Fruit fly (Drosophila melanogaster) whole organism, embryonic: Measurements from ENCODE around the gene CG9837.

Experiments used
- CG10366 ChIP-seq: fragments of 200-800 bp; sonication (Bioruptor generic); IDR thresholded peaks from 2 replicates; pipeline ENCODE4 v1.3.6; 2022; ENCODE audit warnings: missing biosample characterization, missing genetic modification characterization
- CG11504 ChIP-seq: fragments of 200-800 bp; sonication (Bioruptor generic); optimal IDR thresholded peaks from 3 replicates; lab custom pipeline; 2019; ENCODE audit warnings: missing biosample characterization, mild to moderate bottlenecking, missing genetic modification characterization, moderate library complexity
- CG11695 ChIP-seq: fragments of 200-800 bp; sonication (Bioruptor generic); IDR thresholded peaks from 3 replicates; pipeline ENCODE4 v1.3.6; 2022; ENCODE audit warnings: missing biosample characterization, missing genetic modification characterization
- CG12942 ChIP-seq: fragments of 200-800 bp; sonication (Bioruptor generic); optimal IDR thresholded peaks from 3 replicates; lab custom pipeline; 2016; ENCODE audit warnings: missing biosample characterization, missing genetic modification characterization
- CG13424 ChIP-seq: fragments of 200-800 bp; sonication (Bioruptor generic); optimal IDR thresholded peaks from 2 replicates; lab custom pipeline; 2019; ENCODE audit warnings: missing biosample characterization, mild to moderate bottlenecking, missing genetic modification characterization, moderate library complexity
- CG13775 ChIP-seq: fragments of 200-800 bp; sonication (Bioruptor generic); optimal IDR thresholded peaks from 3 replicates; lab custom pipeline; 2017; ENCODE audit warnings: missing biosample characterization, mild to moderate bottlenecking, missing genetic modification characterization
- CG14667 ChIP-seq: fragments of 200-800 bp; sonication (Bioruptor generic); IDR thresholded peaks from 2 replicates; pipeline ENCODE4 v1.3.6; 2022; ENCODE audit warnings: missing biosample characterization, missing genetic modification characterization
- CG14710 ChIP-seq: fragments of 200-800 bp; sonication (Bioruptor generic); optimal IDR thresholded peaks from 3 replicates; lab custom pipeline; 2019; ENCODE audit warnings: missing biosample characterization, mild to moderate bottlenecking, missing genetic modification characterization, moderate library complexity
- CG15696 ChIP-seq: fragments of 200-800 bp; sonication (Bioruptor generic); optimal IDR thresholded peaks from 2 replicates; lab custom pipeline; 2019; ENCODE audit warnings: missing biosample characterization, mild to moderate bottlenecking, missing genetic modification characterization, moderate library complexity
- CG17328 ChIP-seq: fragments of 200-800 bp; sonication (Bioruptor generic); IDR thresholded peaks from 2 replicates; pipeline ENCODE4 v1.3.6; 2022; ENCODE audit warnings: missing biosample characterization, missing genetic modification characterization
- CG17829 ChIP-seq: fragments of 200-800 bp; optimal IDR thresholded peaks from 2 replicates; lab custom pipeline; 2019; ENCODE audit warnings: missing biosample characterization, mild to moderate bottlenecking, missing genetic modification characterization, moderate library complexity
- CG2202 ChIP-seq: fragments of 200-800 bp; sonication (Bioruptor generic); optimal IDR thresholded peaks from 2 replicates; lab custom pipeline; 2018; ENCODE audit warnings: missing biosample characterization, mild to moderate bottlenecking, missing genetic modification characterization
- CG2875 ChIP-seq: fragments of 200-800 bp; sonication (Bioruptor generic); optimal IDR thresholded peaks from 2 replicates; lab custom pipeline; 2017; ENCODE audit warnings: missing biosample characterization, mild to moderate bottlenecking, missing genetic modification characterization, missing genetic modification reagents
- CG33213 ChIP-seq: fragments of 200-800 bp; sonication (Bioruptor generic); optimal IDR thresholded peaks from 3 replicates; lab custom pipeline; 2016; ENCODE audit warnings: missing biosample characterization, missing genetic modification characterization
- CG34422 ChIP-seq: fragments of 200-800 bp; sonication (Bioruptor generic); IDR thresholded peaks from 3 replicates; pipeline ENCODE4 v1.3.6; 2022; ENCODE audit warnings: missing biosample characterization, missing genetic modification characterization
- CG4424 ChIP-seq: fragments of 200-800 bp; sonication (Bioruptor generic); optimal IDR thresholded peaks from 3 replicates; lab custom pipeline; 2016; ENCODE audit warnings: missing biosample characterization, missing genetic modification characterization
- CG6854 ChIP-seq: fragments of 200-800 bp; sonication (Bioruptor generic); optimal IDR thresholded peaks from 3 replicates; lab custom pipeline; 2017; ENCODE audit warnings: missing biosample characterization, mild to moderate bottlenecking, missing genetic modification characterization
- CG7556 ChIP-seq: fragments of 200-800 bp; sonication (Bioruptor generic); optimal IDR thresholded peaks from 2 replicates; lab custom pipeline; 2017; ENCODE audit warnings: missing biosample characterization, mild to moderate bottlenecking, missing genetic modification characterization
- CG7786 ChIP-seq: fragments of 200-800 bp; sonication (Bioruptor generic); optimal IDR thresholded peaks from 2 replicates; lab custom pipeline; 2016; ENCODE audit warnings: missing biosample characterization, missing genetic modification characterization
- CG7839 ChIP-seq: fragments of 200-800 bp; sonication (Bioruptor generic); optimal IDR thresholded peaks from 3 replicates; lab custom pipeline; 2018; ENCODE audit warnings: missing biosample characterization, mild to moderate bottlenecking, missing genetic modification characterization, moderate library complexity
- CG7987 ChIP-seq: fragments of 200-800 bp; sonication (Bioruptor generic); optimal IDR thresholded peaks from 2 replicates; lab custom pipeline; 2018; ENCODE audit warnings: missing biosample characterization, mild to moderate bottlenecking, missing genetic modification characterization, moderate library complexity
- CG8388 ChIP-seq: fragments of 200-800 bp; sonication (Bioruptor generic); optimal IDR thresholded peaks from 2 replicates; lab custom pipeline; 2019; ENCODE audit warnings: missing biosample characterization, mild to moderate bottlenecking, missing genetic modification characterization, moderate library complexity
- D19A ChIP-seq: fragments of 200-800 bp; optimal IDR thresholded peaks from 3 replicates; lab custom pipeline; 2019; ENCODE audit warnings: missing biosample characterization, mild to moderate bottlenecking, missing genetic modification characterization, moderate library complexity
- Dad ChIP-seq: fragments of 200-800 bp; sonication (Bioruptor generic); optimal IDR thresholded peaks from 3 replicates; lab custom pipeline; 2016; ENCODE audit warnings: missing biosample characterization, missing genetic modification characterization
- E2f1 ChIP-seq: fragments of 200-800 bp; sonication (Bioruptor generic); IDR thresholded peaks from 2 replicates; pipeline ENCODE4 v1.3.6; 2022; ENCODE audit warnings: missing biosample characterization, missing genetic modification characterization
- Elba2 ChIP-seq: fragments of 200-800 bp; sonication (Bioruptor generic); optimal IDR thresholded peaks from 3 replicates; lab custom pipeline; 2016; ENCODE audit warnings: missing biosample characterization, missing genetic modification characterization
- Nf-YB ChIP-seq: fragments of 200-800 bp; sonication (Bioruptor generic); optimal IDR thresholded peaks from 3 replicates; lab custom pipeline; 2019; ENCODE audit warnings: missing biosample characterization, mild to moderate bottlenecking, missing genetic modification characterization, moderate library complexity
- Oli ChIP-seq: fragments of 200-800 bp; sonication (Bioruptor generic); optimal IDR thresholded peaks from 2 replicates; lab custom pipeline; 2018; ENCODE audit warnings: missing biosample characterization, mild to moderate bottlenecking, missing genetic modification characterization, moderate library complexity
- Sry-β ChIP-seq: fragments of 200-800 bp; sonication (Bioruptor generic); optimal IDR thresholded peaks from 2 replicates; lab custom pipeline; 2018; ENCODE audit warnings: missing biosample characterization, mild to moderate bottlenecking, missing genetic modification characterization, moderate library complexity
- Ssrp ChIP-seq: fragments of 200-800 bp; sonication (Bioruptor generic); optimal IDR thresholded peaks from 2 replicates; lab custom pipeline; 2018; ENCODE audit warnings: missing biosample characterization, mild to moderate bottlenecking, missing genetic modification characterization, moderate library complexity
- Xbp1 ChIP-seq: fragments of 200-800 bp; sonication (Bioruptor generic); optimal IDR thresholded peaks from 3 replicates; lab custom pipeline; 2016; ENCODE audit warnings: missing biosample characterization, mild to moderate bottlenecking, missing genetic modification characterization
- ara ChIP-seq: fragments of 200-800 bp; sonication (Bioruptor generic); IDR thresholded peaks from 2 replicates; pipeline ENCODE4 v1.3.6; 2022; ENCODE audit warnings: missing biosample characterization, missing genetic modification characterization
- corto ChIP-seq: fragments of 200-800 bp; sonication (Bioruptor generic); optimal IDR thresholded peaks from 2 replicates; lab custom pipeline; 2016; ENCODE audit warnings: missing biosample characterization, mild to moderate bottlenecking, missing genetic modification characterization, moderate library complexity
- dpn ChIP-seq, 2 experiments: fragments of 200-800 bp; sonication (Bioruptor generic); optimal IDR thresholded peaks; 3 replicates each; lab custom pipeline; 2016; ENCODE audit warnings: missing biosample characterization in 2 of 2, missing genetic modification characterization in 2 of 2
- fd102C ChIP-seq: fragments of 200-800 bp; sonication (Bioruptor generic); optimal IDR thresholded peaks from 2 replicates; lab custom pipeline; 2018; ENCODE audit warnings: missing biosample characterization, mild to moderate bottlenecking, missing genetic modification characterization, moderate library complexity
- fd3F ChIP-seq: fragments of 200-800 bp; sonication (Bioruptor generic); optimal IDR thresholded peaks from 2 replicates; lab custom pipeline; 2018; ENCODE audit warnings: missing biosample characterization, mild to moderate bottlenecking, missing genetic modification characterization, moderate library complexity
- grn ChIP-seq: fragments of 200-800 bp; sonication (Bioruptor generic); optimal IDR thresholded peaks from 3 replicates; lab custom pipeline; 2017; ENCODE audit warnings: missing biosample characterization, missing genetic modification characterization
- gsb-n ChIP-seq: fragments of 200-800 bp; sonication (Bioruptor generic); optimal IDR thresholded peaks from 3 replicates; lab custom pipeline; 2018; ENCODE audit warnings: missing biosample characterization, mild to moderate bottlenecking, missing genetic modification characterization
- hkb ChIP-seq, 2 experiments: fragments of 200-800 bp in 1 of 2; fragments of >200 bp in 1 of 2; sonication (Bioruptor generic) in 1 of 2; IDR thresholded peaks in 1 of 2; optimal IDR thresholded peaks in 1 of 2; 2 replicates each; pipeline versions ENCODE4 v1.3.6 to Lab custom; 2017 to 2022; ENCODE audit warnings: missing biosample characterization in 1 of 2, missing genetic modification characterization in 1 of 2
- lola ChIP-seq, 3 experiments: fragments of >200 bp in 2 of 3; fragments of 200-800 bp in 1 of 3; sonication (Bioruptor generic) in 1 of 3; optimal IDR thresholded peaks; 2 replicates each; lab custom pipeline; 2017 to 2019; ENCODE audit warnings: missing biosample characterization in 3 of 3, missing genetic modification characterization in 3 of 3, mild to moderate bottlenecking in 1 of 3, moderate library complexity in 1 of 3
- nmo ChIP-seq: fragments of 200-800 bp; sonication (Bioruptor generic); optimal IDR thresholded peaks from 2 replicates; lab custom pipeline; 2018; ENCODE audit warnings: missing biosample characterization, mild to moderate bottlenecking, missing genetic modification characterization, moderate library complexity
- otp ChIP-seq: fragments of 200-800 bp; sonication (Bioruptor generic); IDR thresholded peaks from 3 replicates; pipeline ENCODE4, ENCODE4 v1.3.6; 2022; ENCODE audit warnings: missing biosample characterization, missing genetic modification characterization
- peb ChIP-seq: fragments of 200-800 bp; sonication (Bioruptor generic); IDR thresholded peaks from 2 replicates; pipeline ENCODE4 v1.3.6; 2022; ENCODE audit warnings: missing biosample characterization, missing genetic modification characterization
- scrt ChIP-seq: fragments of 200-800 bp; sonication (Bioruptor generic); optimal IDR thresholded peaks from 2 replicates; lab custom pipeline; 2018; ENCODE audit warnings: missing biosample characterization, mild to moderate bottlenecking, missing genetic modification characterization, moderate library complexity
- slou ChIP-seq: fragments of 200-800 bp; sonication (Bioruptor generic); optimal IDR thresholded peaks from 3 replicates; lab custom pipeline; 2016; ENCODE audit warnings: missing biosample characterization, missing genetic modification characterization
- vnd ChIP-seq: fragments of 200-800 bp; sonication (Bioruptor generic); IDR thresholded peaks from 3 replicates; pipeline ENCODE4 v1.3.6; 2022; ENCODE audit warnings: missing biosample characterization, missing genetic modification characterization; ENCODE audit not compliant: partially characterized antibody

CG9837 gene

dm6 chr3R:8849373-8850228 is 36.2 kb upstream of the CG9837 start (continued):
- TF ChIP-seq dpn (GFP tag; optimal IDR thresholded peaks at IDR 0.05; lab: Kevin White, UChicago) = peak in 1 of 2 experiments; percentile 0
- peak; percentile 43 for TF ChIP-seq CG14710
- peak; percentile 55 for TF ChIP-seq Ssrp
- peak; percentile 28 for TF ChIP-seq fd102C (GFP tag; lab: Kevin White, UChicago)
- TF ChIP-seq Elba2 (GFP tag; lab: Kevin White, UChicago) = no peak
- peak; percentile 38 for TF ChIP-seq CG4424
- no peak for TF ChIP-seq corto
- peak; percentile 12 for TF ChIP-seq CG2202 (tag; lab: Kevin White, UChicago)
- peak; percentile 49 for TF ChIP-seq gsb-n
- TF ChIP-seq Sry-β (GFP tag; lab: Kevin White, UChicago) = no peak
- TF ChIP-seq CG11695 (GFP tag; lab: Robert Waterston, UW) = 0 out of 3 replicates have a peak, but pooled peaks have one; percentile 31
- TF ChIP-seq fd3F (GFP tag; lab: Kevin White, UChicago) = no peak
- no peak for TF ChIP-seq CG6854
- TF ChIP-seq CG17829 = peak; percentile 53
- TF ChIP-seq CG34422 (GFP tag; lab: Robert Waterston, UW) = 0 out of 3 replicates have a peak, but pooled peaks have one; percentile 21
- 0 out of 3 replicates have a peak, but pooled peaks have one; percentile 30 for TF ChIP-seq otp (GFP tag; lab: Robert Waterston, UW)
- TF ChIP-seq ara = peak; percentile 47
- peak; percentile 32 for TF ChIP-seq Oli
- no peak for TF ChIP-seq CG7786 (GFP tag; lab: Kevin White, UChicago)
- TF ChIP-seq Dad = no peak
- no peak for TF ChIP-seq CG12942 (GFP tag; lab: Kevin White, UChicago)
- TF ChIP-seq CG14667 = no peak
- no peak for TF ChIP-seq grn (GFP tag; lab: Kevin White, UChicago)
- peak; percentile 1 for TF ChIP-seq Nf-YB (GFP tag; lab: Kevin White, UChicago)
- TF ChIP-seq D19A = peak; percentile 25
- 0 out of 2 replicates have a peak, but pooled peaks have one; percentile 6 for TF ChIP-seq CG17328 (GFP tag; lab: Robert Waterston, UW)
- no peak for TF ChIP-seq vnd (GFP tag; lab: Robert Waterston, UW)
- peak; percentile 52 for TF ChIP-seq CG11504 (tag; lab: Kevin White, UChicago)
- TF ChIP-seq hkb (optimal IDR thresholded peaks at IDR 0.05; lab: Kevin White, UChicago) = no peak
- peak; percentile 43; the same call in 1 of the 2 replicates for TF ChIP-seq hkb (GFP tag; IDR thresholded peaks at IDR 0.05; lab: Robert Waterston, UW)
- peak in 1 of 3 experiments; percentile 60 for TF ChIP-seq lola (GFP tag; optimal IDR thresholded peaks at IDR 0.05; lab: Kevin White, UChicago)
- peak; percentile 42 for TF ChIP-seq CG13775 (GFP tag; lab: Kevin White, UChicago)
- TF ChIP-seq CG15696 (tag; lab: Kevin White, UChicago) = peak; percentile 46
- peak; percentile 56 for TF ChIP-seq CG8388
- TF ChIP-seq scrt (GFP tag; lab: Kevin White, UChicago) = no peak
- no peak for TF ChIP-seq CG33213
- peak; percentile 41 for TF ChIP-seq nmo
- TF ChIP-seq slou (GFP tag; lab: Kevin White, UChicago) = no peak
- TF ChIP-seq Xbp1 (GFP tag; lab: Kevin White, UChicago) = peak; percentile 38
- TF ChIP-seq CG10366 (GFP tag; lab: Robert Waterston, UW) = 0 out of 2 replicates have a peak, but pooled peaks have one; percentile 9
- peak; percentile 43 for TF ChIP-seq CG7839
- peak; percentile 25 for TF ChIP-seq CG7556 (GFP tag; lab: Kevin White, UChicago)
- TF ChIP-seq CG7987 (GFP tag; lab: Kevin White, UChicago) = no peak
- peak; percentile 28; the same call in 1 of the 2 replicates for TF ChIP-seq peb (GFP tag; lab: Robert Waterston, UW)
- TF ChIP-seq E2f1 (GFP tag; lab: Robert Waterston, UW) = 0 out of 2 replicates have a peak, but pooled peaks have one; percentile 5
- TF ChIP-seq CG13424 (tag; lab: Kevin White, UChicago) = peak; percentile 1
- peak; percentile 33 for TF ChIP-seq CG2875 (GFP tag; lab: Kevin White, UChicago)
